Worm (Caenorhabditis elegans) whole organism, L4 larva: ENCODE measurements around the gene gldi-10.
A peak's percentile ranks its signal among the peaks of the same experiment; 100 is the strongest.

Source experiments
- F10B5.3 ChIP-seq: sonication (generic microtip); optimal IDR thresholded peaks from 2 replicates; lab custom pipeline; 2016; ENCODE audit warnings: mild to moderate bottlenecking, missing genetic modification characterization, missing compliant biosample characterization
- Y5F2A.4 ChIP-seq: fragments of 200-800 bp; sonication (Bioruptor generic); optimal IDR thresholded peaks from 2 replicates; lab custom pipeline; 2018; ENCODE audit warnings: mild to moderate bottlenecking, missing genetic modification characterization, missing compliant biosample characterization
- ZK337.2 ChIP-seq: fragments of 200-800 bp; sonication (Bioruptor generic); IDR thresholded peaks from 2 replicates; pipeline ENCODE4 v1.3.6; 2022; ENCODE audit warnings: missing genetic modification reagents, missing genetic modification characterization, missing compliant biosample characterization
- arid-1 ChIP-seq: fragments of 200-800 bp; sonication (Bioruptor generic); conservative IDR thresholded peaks from 2 replicates; pipeline ENCODE4 v1.3.6; 2022; ENCODE audit warnings: missing genetic modification reagents, missing genetic modification characterization, missing compliant biosample characterization
- attf-4 ChIP-seq: sonication (generic microtip); optimal IDR thresholded peaks from 3 replicates; lab custom pipeline; 2017; ENCODE audit warnings: missing biosample characterization, missing genetic modification characterization
- ceh-20 ChIP-seq: fragments of 200-800 bp; sonication (Bioruptor generic); IDR thresholded peaks from 2 replicates; pipeline ENCODE4 v1.3.6; 2022; ENCODE audit warnings: missing genetic modification reagents, missing genetic modification characterization, missing compliant biosample characterization
- ceh-28 ChIP-seq: fragments of 150-350 bp; optimal IDR thresholded peaks from 2 replicates; lab custom pipeline; 2014; ENCODE audit warnings: missing biosample characterization, missing genetic modification reagents, missing genetic modification characterization
- ceh-62 ChIP-seq: sonication (generic microtip); optimal IDR thresholded peaks from 2 replicates; lab custom pipeline; 2017; ENCODE audit warnings: missing biosample characterization, missing genetic modification characterization
- cey-2 ChIP-seq: sonication (generic microtip); optimal IDR thresholded peaks from 3 replicates; lab custom pipeline; 2017; ENCODE audit warnings: missing genetic modification characterization, mild to moderate bottlenecking, missing compliant biosample characterization, antibody characterized with exemption, borderline replicate concordance; ENCODE audit not compliant: insufficient read depth
- daf-12 ChIP-seq: fragments of 150-350 bp; optimal IDR thresholded peaks from 2 replicates; lab custom pipeline; 2014; ENCODE audit warnings: missing biosample characterization, missing genetic modification reagents, missing genetic modification characterization
- daf-16 ChIP-seq, 3 experiments: sonication (generic microtip); optimal IDR thresholded peaks; 2 replicates each; lab custom pipeline; 2016 to 2017; ENCODE audit warnings: missing genetic modification characterization in 3 of 3, missing genetic modification reagents in 3 of 3, mild to moderate bottlenecking in 2 of 3, missing compliant biosample characterization in 2 of 3, missing biosample characterization in 1 of 3, moderate library complexity in 1 of 3
- dmd-6 ChIP-seq: fragments of 200-800 bp; sonication (Bioruptor generic); IDR thresholded peaks from 2 replicates; pipeline ENCODE4 v1.3.6; 2022; ENCODE audit warnings: missing genetic modification reagents, missing genetic modification characterization, missing compliant biosample characterization
- egl-43 ChIP-seq: fragments of 200-800 bp; sonication (Bioruptor generic); IDR thresholded peaks from 2 replicates; pipeline ENCODE4 v1.3.6; 2022; ENCODE audit warnings: missing genetic modification reagents, missing genetic modification characterization, missing compliant biosample characterization
- fkh-10 ChIP-seq: fragments of 150-350 bp; optimal IDR thresholded peaks from 2 replicates; lab custom pipeline; 2014; ENCODE audit warnings: missing biosample characterization, missing genetic modification reagents, missing genetic modification characterization
- lin-1 ChIP-seq: fragments of 200-800 bp; sonication (Bioruptor generic); IDR thresholded peaks from 2 replicates; pipeline ENCODE4 v1.3.6; 2022; ENCODE audit warnings: missing genetic modification reagents, missing genetic modification characterization, missing compliant biosample characterization
- lsy-2 ChIP-seq, 2 experiments: fragments of 150-350 bp in 1 of 2; sonication (generic microtip) in 1 of 2; optimal IDR thresholded peaks; 2 replicates each; lab custom pipeline; 2014 to 2017; ENCODE audit warnings: missing biosample characterization in 2 of 2, missing genetic modification characterization in 2 of 2
- madf-9 ChIP-seq: fragments of 200-800 bp; sonication (Bioruptor generic); conservative IDR thresholded peaks from 2 replicates; pipeline ENCODE4 v1.3.6; 2022; ENCODE audit warnings: missing genetic modification reagents, missing genetic modification characterization, missing compliant biosample characterization
- mxl-2 ChIP-seq: fragments of 200-800 bp; sonication (Bioruptor generic); conservative IDR thresholded peaks from 2 replicates; pipeline ENCODE4 v1.3.6; 2022; ENCODE audit warnings: missing genetic modification reagents, missing genetic modification characterization, missing compliant biosample characterization
- nhr-6 ChIP-seq: fragments of 150-350 bp; optimal IDR thresholded peaks from 2 replicates; lab custom pipeline; 2014; ENCODE audit warnings: missing biosample characterization, missing genetic modification characterization
- nhr-76 ChIP-seq: fragments of 150-350 bp; optimal IDR thresholded peaks from 2 replicates; lab custom pipeline; 2014; ENCODE audit warnings: missing biosample characterization, missing genetic modification characterization
- skn-1 ChIP-seq: fragments of 150-350 bp; optimal IDR thresholded peaks from 2 replicates; lab custom pipeline; 2014; ENCODE audit warnings: missing biosample characterization, missing genetic modification characterization
- snpc-1.2 ChIP-seq: fragments of 200-800 bp; sonication (Bioruptor generic); IDR thresholded peaks from 2 replicates; pipeline ENCODE4 v1.3.6; 2022; ENCODE audit warnings: missing genetic modification reagents, missing genetic modification characterization, missing compliant biosample characterization
- unc-130 ChIP-seq: sonication (generic microtip); optimal IDR thresholded peaks from 2 replicates; lab custom pipeline; 2016; ENCODE audit warnings: missing genetic modification reagents, missing genetic modification characterization, missing compliant biosample characterization
- unc-39 ChIP-seq: sonication (generic microtip); optimal IDR thresholded peaks from 2 replicates; lab custom pipeline; 2017; ENCODE audit warnings: missing biosample characterization, missing genetic modification characterization
- unc-62 ChIP-seq, 3 experiments: fragments of 150-350 bp in 1 of 3; sonication (generic microtip); optimal IDR thresholded peaks in 2 of 3; peaks in 1 of 3; 1 replicate in 1 of 3; 2 replicates in 2 of 3; lab custom pipeline; 2014 to 2017; ENCODE audit warnings: missing biosample characterization in 3 of 3, missing genetic modification characterization in 3 of 3, missing genetic modification reagents in 3 of 3, missing genotype in 1 of 3
- zfp-3 ChIP-seq: fragments of 200-800 bp; sonication (Bioruptor generic); conservative IDR thresholded peaks from 2 replicates; pipeline ENCODE4 v1.3.6; 2022; ENCODE audit warnings: missing genetic modification reagents, missing genetic modification characterization, missing compliant biosample characterization
- ztf-7 ChIP-seq: fragments of 150-350 bp; optimal IDR thresholded peaks from 2 replicates; lab custom pipeline; 2014; ENCODE audit warnings: missing biosample characterization, missing genetic modification characterization

The gldi-10 gene

DNA sequence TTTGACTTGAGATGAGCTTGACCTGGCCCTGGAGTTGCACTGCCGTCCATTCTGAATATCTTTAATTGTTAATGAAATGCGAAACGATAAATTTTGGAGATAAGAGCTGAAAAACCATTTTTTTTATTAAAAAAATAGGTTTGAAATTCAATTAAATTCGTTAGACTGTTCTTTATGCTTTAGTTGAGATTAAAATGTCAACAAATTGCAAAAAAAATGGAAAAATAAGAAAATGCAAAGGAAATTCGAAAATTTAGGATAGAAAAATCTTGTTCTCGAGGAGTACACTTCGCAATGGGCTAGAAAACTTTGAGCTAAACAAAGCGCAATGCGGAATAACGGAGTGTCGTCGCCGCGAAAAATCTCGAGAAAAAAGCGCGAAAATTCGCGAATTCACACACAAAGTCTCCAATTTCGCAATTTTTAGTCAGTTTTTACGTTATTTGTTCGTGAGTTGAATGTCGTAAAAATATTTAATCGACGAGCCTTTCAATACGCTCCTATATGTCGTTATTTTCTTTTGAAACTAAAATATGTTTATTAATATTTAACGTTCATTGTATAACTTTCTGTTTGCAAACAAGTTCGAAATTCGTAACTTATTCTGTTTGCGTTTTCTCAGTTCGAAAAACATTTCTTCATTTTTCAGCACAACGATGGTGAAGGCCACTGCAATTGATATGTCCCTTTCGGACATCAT is 47.9 kb downstream of the gldi-10 start, which contains the start of the genes rpb-12 and aly-2 (continued):
- TF ChIP-seq egl-43 (GFP tag; lab: Robert Waterston, UW) (no peak), nhr-76 (tag; lab: Kevin White, UChicago) (no peak), daf-16 (GFP tag; optimal IDR thresholded peaks at IDR 0.05; lab: Kevin White, UChicago) (no peak), daf-16 (tag; optimal IDR thresholded peaks at IDR 0.05; lab: Kevin White, UChicago) (no peak), zfp-3 (GFP tag; lab: Robert Waterston, UW) (no peak), unc-130 (GFP tag; lab: Kevin White, UChicago) (peak; percentile 48), unc-62 (GFP tag; optimal IDR thresholded peaks at IDR 0.05 in 1 of 2; lab: Kevin White, UChicago) (peak in 1 of 2 experiments; percentile 32), unc-62 (tag; optimal IDR thresholded peaks at IDR 0.05; lab: Kevin White, UChicago) (no peak), F10B5.3 (tag; lab: Kevin White, UChicago) (no peak), ztf-7 (tag; lab: Kevin White, UChicago) (no peak), cey-2 (tag; lab: Kevin White, UChicago) (no peak), snpc-1.2 (GFP tag; lab: Robert Waterston, UW) (peak; percentile 20; the same call in 1 of the 2 replicates), daf-12 (tag; lab: Kevin White, UChicago) (no peak)

DNA sequence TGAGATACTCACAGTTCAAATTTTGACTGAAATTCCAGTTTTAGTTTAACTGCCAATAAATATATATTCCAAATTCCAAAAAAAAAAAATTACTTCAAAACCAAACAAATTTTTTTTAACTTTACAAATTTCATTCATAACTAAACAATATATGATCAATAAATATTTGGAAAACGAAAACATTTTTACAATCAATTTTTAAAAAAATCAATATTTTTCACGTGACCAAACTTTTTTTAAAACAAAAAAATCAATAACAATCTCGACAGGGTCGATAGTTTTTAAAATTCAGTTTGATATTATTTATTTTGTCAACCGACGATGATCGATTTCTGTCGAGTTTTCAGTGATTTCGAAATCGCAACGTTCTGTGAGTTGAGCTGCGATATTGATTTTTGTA is 51.1 kb downstream of the gldi-10 start, which contains the start of gene F23B2.7:
F23B2.7 (plus strand) TSS at position 301 of the 400 bp plus-strand sequence.
- no peak for TF ChIP-seq fkh-10 (GFP tag; lab: Kevin White, UChicago)
- no peak for TF ChIP-seq madf-9 (GFP tag; lab: Robert Waterston, UW)
- TF ChIP-seq ceh-28 (tag; lab: Kevin White, UChicago): no peak
- no peak for TF ChIP-seq Y5F2A.4
- no peak for TF ChIP-seq dmd-6 (GFP tag; lab: Robert Waterston, UW)
- TF ChIP-seq mxl-2 (GFP tag; lab: Robert Waterston, UW): no peak
- TF ChIP-seq attf-4 (tag; lab: Kevin White, UChicago): no peak
- TF ChIP-seq ceh-62 (tag; lab: Kevin White, UChicago): no peak
- TF ChIP-seq lin-1 (GFP tag; lab: Robert Waterston, UW): no peak
- TF ChIP-seq ceh-20 (GFP tag; lab: Robert Waterston, UW): no peak
- no peak for TF ChIP-seq skn-1
- no peak for TF ChIP-seq lsy-2 (tag; optimal IDR thresholded peaks at IDR 0.05; lab: Kevin White, UChicago)
- no peak for TF ChIP-seq arid-1 (GFP tag; lab: Robert Waterston, UW)
- TF ChIP-seq ZK337.2 (GFP tag; lab: Robert Waterston, UW): no peak
- TF ChIP-seq cey-2 (tag; lab: Kevin White, UChicago): no peak
- no peak for TF ChIP-seq nhr-6 (tag; lab: Kevin White, UChicago)
- no peak for TF ChIP-seq unc-39
